Worm (Caenorhabditis elegans) whole organism, L4/young adult: ENCODE results near the gene hpr-17.

Experiments
- W03F9.2 ChIP-seq: fragments of 150-350 bp; optimal IDR thresholded peaks from 2 replicates; lab custom pipeline; 2014; ENCODE audit warnings: missing biosample characterization, missing genetic modification characterization
- dao-5 ChIP-seq: sonication (generic microtip); optimal IDR thresholded peaks from 2 replicates; lab custom pipeline; 2016; ENCODE audit warnings: missing genotype, missing genetic modification characterization, moderate library complexity, missing compliant biosample characterization
- him-1 ChIP-seq: sonication (generic microtip); optimal IDR thresholded peaks from 2 replicates; lab custom pipeline; 2016; ENCODE audit warnings: missing genotype, missing genetic modification reagents, missing genetic modification characterization, missing compliant biosample characterization

hpr-17 gene

DNA sequence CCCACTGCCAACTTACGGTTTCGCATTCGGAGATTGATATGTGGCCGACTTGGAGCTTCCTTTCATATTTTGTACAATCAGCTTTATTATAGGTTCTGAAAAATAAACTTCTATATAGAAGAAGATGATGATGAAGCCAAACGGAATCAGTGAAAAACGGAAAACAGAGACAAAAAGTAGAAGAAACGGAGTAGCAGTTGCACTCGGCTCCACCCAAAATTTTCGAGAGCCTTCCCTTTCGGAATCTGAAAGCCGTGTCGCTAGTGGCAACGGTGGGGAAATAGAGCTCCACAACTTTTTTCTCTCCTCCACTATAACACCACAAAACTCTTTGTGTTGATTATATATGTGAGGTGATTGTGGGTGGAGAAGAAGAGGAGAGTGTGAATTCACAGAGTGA lies 24.6 kb upstream of the hpr-17 start, which contains the start of gene W09H1.1:
Gene W09H1.1, minus strand, starts transcription at position 101 of the 400 bp plus-strand sequence.
- TF ChIP-seq dao-5 (tag; lab: Kevin White, UChicago) (no peak), W03F9.2 (tag; lab: Kevin White, UChicago) (no peak), him-1 (tag; lab: Kevin White, UChicago) (no peak)

DNA sequence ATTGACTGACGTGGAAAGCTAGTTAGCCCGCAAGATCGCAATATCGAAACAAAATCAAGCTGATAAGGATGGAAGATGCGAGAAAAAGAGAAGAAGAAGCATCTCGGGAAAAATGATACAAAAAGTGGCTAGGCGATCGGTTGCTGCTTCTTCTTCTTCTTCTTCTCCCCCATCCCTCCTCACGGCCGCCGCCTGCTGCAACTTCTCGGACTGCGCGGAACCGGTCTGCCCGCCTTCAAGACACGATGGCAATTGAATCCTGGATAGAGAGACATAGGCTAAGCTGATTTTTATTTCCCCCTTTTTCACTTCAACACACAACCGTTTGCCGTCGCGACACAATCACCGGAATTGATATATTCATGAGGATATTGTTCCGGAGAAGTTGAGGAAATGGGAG lies 17.6 kb upstream of the hpr-17 start:
- TF ChIP-seq W03F9.2 (tag; lab: Kevin White, UChicago) (no peak), dao-5 (tag; lab: Kevin White, UChicago) (no peak), him-1 (tag; lab: Kevin White, UChicago) (no peak)

DNA sequence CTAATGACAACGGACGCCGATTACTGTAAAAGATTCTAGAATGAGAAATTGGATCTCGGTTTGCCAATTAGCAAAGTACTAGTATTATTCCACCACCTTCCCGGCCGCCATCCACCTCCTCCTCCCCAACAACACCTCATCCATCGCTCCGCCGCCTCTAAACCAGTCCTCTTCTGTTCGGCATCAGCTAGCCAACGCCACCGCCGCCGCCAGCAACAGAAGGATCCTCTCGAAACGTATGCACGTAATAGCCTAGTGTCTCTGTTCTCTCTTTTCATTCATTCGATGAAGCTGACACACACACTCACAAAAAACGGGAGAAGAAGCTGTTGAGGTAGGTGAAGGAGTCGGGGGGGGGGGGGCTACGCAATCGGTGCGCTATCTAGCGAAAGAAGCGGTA lies 13.8 kb upstream of the hpr-17 start:
- TF ChIP-seq him-1 (tag; lab: Kevin White, UChicago) (no peak), dao-5 (tag; lab: Kevin White, UChicago) (no peak), W03F9.2 (tag; lab: Kevin White, UChicago) (no peak)

DNA sequence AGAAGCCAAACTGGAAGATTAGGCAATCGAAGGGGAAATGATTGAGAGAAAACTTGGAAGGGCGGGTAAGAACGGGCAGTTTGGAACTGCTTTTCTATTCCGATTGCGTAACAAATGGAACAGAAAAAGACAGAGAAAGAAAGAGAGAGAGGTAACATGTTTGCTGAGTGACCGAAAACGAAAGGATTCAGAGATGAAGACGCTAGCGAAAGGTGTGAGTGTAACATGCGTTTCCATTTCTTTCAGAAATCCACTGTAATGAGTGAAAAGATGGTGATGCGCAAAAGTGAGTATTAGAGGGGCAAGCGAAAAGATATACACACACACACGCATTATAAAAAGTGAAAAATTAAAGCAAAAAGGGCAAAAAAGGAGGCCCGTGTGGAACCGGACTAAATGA lies 10.6 kb upstream of the hpr-17 start:
- no peak for TF ChIP-seq dao-5 (tag; lab: Kevin White, UChicago)
- TF ChIP-seq him-1 (tag; lab: Kevin White, UChicago): no peak
- TF ChIP-seq W03F9.2 (tag; lab: Kevin White, UChicago): no peak

DNA sequence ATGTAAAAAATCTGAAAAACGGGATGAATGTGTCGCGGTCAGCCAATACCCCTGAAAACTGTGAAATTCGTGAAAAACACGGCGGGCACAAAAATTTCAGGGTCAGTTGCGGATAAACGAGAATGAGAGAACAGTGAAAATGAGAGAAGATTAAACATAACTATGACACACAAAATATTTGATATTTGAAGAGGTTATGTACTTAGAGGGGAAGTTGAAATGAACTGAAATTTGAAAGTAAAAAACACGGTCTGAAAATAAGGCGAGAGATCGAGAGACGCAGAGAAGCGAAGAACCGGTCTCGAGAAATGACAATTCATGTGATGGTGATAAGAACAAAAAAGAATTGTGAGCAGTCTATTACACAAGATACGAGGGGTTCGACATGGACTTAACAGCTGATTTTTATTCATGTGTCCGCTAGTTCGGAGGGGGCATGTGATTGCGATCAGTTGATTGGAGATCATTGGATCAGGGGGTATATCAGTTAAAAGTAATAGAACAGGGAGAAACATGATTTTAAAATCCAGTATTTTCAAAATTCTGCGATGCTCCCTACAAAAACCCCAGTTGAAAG lies 8.9 kb upstream of the hpr-17 start, which contains the start of gene moe-3:
Gene moe-3, minus strand, starts transcription at position 51 of the 577 bp plus-strand sequence.
- no peak for TF ChIP-seq him-1 (tag; lab: Kevin White, UChicago)
- no peak for TF ChIP-seq W03F9.2 (tag; lab: Kevin White, UChicago)
- TF ChIP-seq dao-5 (tag; lab: Kevin White, UChicago): no peak

DNA sequence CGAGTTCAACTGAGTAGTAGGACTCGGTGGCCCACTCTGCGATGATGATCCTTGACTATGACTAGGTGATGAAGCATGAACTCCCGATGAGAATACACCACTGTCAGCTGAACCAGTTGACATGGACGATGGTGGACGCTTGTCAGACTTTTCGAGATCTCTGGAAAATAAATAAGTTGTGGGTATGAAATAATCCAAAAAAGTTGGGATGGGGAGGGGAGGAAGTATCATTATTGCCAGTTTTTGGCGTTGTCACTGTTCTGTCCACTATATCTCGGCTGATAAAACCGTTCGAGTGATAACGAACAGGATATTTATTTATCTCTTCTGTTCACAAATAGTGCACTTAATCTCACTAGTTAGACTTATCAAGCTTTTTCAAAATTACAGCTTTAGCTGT lies 7.2 kb upstream of the hpr-17 start:
- no peak for TF ChIP-seq W03F9.2 (tag; lab: Kevin White, UChicago)
- no peak for TF ChIP-seq him-1 (tag; lab: Kevin White, UChicago)
- TF ChIP-seq dao-5 (tag; lab: Kevin White, UChicago): no peak

DNA sequence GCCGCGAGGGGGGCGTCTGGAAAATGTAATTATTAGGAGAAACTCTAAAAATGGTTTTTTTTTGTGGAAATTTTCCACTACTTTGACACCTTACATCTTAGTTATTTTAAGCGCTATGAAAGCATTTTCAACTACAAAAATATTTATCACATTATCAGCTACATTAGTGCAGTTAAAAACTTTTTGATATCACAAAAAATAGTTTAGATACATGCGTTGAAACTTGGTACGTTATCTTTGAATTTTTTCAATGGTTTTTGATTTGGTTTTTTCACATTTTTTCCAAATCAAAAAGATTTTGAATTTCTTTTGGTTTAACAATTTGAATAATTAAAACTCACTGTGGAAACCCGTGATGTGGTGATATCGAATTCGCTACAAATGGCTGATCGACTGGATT lies 6.2 kb upstream of the hpr-17 start:
- no peak for TF ChIP-seq dao-5 (tag; lab: Kevin White, UChicago)
- no peak for TF ChIP-seq him-1 (tag; lab: Kevin White, UChicago)
- no peak for TF ChIP-seq W03F9.2 (tag; lab: Kevin White, UChicago)

DNA sequence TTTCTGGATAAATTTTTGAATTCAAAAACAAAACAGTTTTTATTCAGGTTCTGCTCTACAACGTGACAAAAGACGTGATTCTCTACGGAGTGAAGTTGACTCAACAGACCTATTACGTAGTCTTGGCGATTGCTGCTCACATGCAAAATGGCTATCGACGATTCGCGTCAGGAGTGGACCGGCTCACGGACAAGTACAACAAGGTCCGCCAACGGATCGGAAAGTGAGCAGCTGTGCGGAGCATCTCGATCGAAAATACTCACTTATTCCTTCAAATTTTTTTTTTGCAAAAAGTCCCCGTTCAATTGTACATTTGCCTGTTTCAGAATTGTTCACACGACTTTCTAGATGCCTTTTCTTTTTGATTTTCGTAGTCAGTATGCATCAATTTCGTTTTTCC lies 3.0 kb upstream of the hpr-17 start:
- TF ChIP-seq W03F9.2 (tag; lab: Kevin White, UChicago) (no peak), him-1 (tag; lab: Kevin White, UChicago) (no peak), dao-5 (tag; lab: Kevin White, UChicago) (no peak)

DNA sequence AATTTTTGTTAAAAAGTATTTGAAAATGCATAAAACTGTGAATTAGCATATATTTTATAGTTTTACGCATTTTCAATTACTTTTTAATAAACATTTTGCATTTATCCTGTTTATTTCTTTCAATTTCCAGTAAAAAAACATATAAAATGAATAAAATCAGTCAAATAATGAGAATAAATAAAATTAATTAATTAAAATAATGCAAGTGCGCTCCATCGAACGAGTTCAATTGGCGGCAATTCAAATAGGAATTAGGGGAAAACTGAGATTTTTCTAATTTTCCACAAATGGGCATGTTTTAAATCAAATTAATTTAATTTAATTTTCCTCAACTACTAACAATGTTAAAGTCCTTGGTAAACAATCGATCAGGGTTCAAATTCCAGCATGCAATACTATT lies 776 bp downstream of the hpr-17 start:
- TF ChIP-seq him-1 (tag; lab: Kevin White, UChicago) (no peak), dao-5 (tag; lab: Kevin White, UChicago) (no peak), W03F9.2 (tag; lab: Kevin White, UChicago) (no peak)

DNA sequence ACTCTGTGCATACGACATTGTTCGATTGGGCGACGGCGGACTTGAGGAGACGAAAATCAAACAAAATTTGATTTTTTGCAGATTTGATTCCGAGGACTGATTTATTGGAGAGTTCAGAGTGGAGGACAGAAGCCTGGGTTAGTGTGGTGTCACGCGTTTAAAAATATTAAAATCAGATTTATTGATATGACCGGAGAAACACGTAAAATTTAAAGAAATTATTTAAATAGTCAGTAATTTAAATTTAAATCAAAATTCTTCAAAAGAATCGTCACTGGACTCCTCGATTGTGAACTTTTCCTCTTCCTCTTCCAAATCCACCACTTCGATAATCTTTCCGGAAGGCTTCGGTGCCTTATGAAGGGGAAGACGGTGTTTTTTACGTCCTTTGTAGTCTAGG lies 3.5 kb downstream of the hpr-17 start, which contains the start of gene spe-18:
Gene spe-18, minus strand, starts transcription at position 101 of the 400 bp plus-strand sequence.
- TF ChIP-seq him-1 (tag; lab: Kevin White, UChicago): no peak
- no peak for TF ChIP-seq W03F9.2 (tag; lab: Kevin White, UChicago)

DNA sequence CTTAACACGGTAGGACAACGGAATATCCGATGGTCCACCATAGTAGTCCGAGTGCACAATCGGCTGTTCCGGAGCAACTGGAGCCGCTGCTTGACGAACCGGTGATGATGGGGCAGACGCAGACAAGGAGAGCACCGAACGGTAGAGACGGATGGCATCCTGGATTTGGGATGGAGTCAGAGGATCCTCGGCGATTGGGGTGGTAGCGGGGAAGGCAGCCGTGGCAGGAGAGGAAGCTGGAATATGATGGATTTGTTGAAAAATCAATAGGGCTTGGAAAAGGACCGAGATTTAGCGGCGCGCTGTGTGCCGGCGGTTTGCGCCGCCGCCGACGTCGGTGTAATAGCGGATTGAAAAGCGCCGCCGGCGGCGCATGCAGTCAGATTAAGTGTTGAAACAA lies 4.4 kb downstream of the hpr-17 start:
- TF ChIP-seq dao-5 (tag; lab: Kevin White, UChicago): no peak
- TF ChIP-seq W03F9.2 (tag; lab: Kevin White, UChicago): no peak
- no peak for TF ChIP-seq him-1 (tag; lab: Kevin White, UChicago)

DNA sequence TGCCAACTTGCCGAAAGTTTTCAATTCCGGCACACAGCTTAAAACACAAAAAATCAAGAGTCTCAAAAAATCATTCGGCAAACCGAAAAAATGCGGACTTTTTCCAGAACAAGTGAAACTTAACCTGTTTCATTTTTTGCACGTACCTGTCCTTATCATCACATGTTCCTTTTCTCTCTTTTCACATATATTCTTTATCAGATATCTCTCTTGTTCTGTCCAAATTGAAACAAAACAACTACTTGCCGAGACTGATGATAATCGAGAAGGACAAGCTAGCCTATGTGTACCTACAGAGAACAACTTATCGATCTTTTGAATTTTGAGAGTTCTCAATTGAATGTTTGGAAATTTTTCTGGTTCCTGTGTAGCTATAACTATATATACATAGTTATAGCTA lies 6.9 kb downstream of the hpr-17 start:
- TF ChIP-seq dao-5 (tag; lab: Kevin White, UChicago): no peak
- no peak for TF ChIP-seq W03F9.2 (tag; lab: Kevin White, UChicago)
- no peak for TF ChIP-seq him-1 (tag; lab: Kevin White, UChicago)

DNA sequence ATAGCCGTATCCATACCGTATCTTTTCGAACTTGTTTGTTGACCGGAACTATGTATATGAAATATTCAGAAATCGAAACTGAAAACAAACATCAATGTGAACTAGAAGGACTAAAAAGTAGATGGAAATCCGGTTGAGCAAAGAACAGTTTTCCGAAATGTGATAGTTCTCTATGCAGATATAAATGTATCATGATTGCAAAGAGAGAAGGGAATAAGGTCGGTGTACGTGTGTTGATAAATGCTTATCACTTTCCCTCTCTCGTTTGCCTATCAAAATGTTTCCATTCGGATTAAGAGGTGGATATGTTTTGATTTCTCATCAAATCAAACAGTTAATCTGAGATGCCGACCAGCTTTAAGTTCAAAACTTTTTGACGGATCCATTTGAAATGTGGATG lies 8.6 kb downstream of the hpr-17 start:
- TF ChIP-seq dao-5 (tag; lab: Kevin White, UChicago) (no peak), W03F9.2 (tag; lab: Kevin White, UChicago) (no peak), him-1 (tag; lab: Kevin White, UChicago) (no peak)

DNA sequence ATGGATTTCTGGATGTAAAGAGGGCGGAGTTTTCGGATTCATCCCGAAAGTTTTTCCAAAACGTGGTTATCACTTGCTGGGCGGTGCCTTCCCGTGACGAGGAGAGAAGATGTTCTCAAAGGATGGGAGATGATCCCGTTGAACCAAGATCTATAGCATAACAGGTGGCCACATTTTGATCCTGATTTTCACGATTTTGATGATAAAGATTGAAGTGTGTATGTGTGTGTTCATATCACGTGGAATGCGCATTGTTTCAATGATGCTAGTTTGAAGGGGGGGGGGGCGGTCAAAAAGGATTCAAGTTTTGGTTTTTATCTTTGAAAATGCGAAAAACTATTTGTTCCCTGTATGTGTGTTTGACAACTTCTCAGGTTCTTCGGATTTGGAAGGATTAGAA lies 11.6 kb downstream of the hpr-17 start, which contains the start of gene mltn-1:
Gene mltn-1, minus strand, starts transcription at position 22 of the 400 bp plus-strand sequence.
- TF ChIP-seq him-1 (tag; lab: Kevin White, UChicago): no peak
- no peak for TF ChIP-seq dao-5 (tag; lab: Kevin White, UChicago)
- TF ChIP-seq W03F9.2 (tag; lab: Kevin White, UChicago): no peak
